Fruit fly (Drosophila melanogaster) whole organism, larva: ENCODE data around the gene CG10064.

Source experiments
- noc ChIP-seq: fragments of 200-800 bp; sonication (Bioruptor generic); optimal IDR thresholded peaks from 3 replicates; lab custom pipeline; 2019; ENCODE audit warnings: missing biosample characterization, mild to moderate bottlenecking, missing genetic modification characterization, moderate library complexity

CG10064 gene

DNA sequence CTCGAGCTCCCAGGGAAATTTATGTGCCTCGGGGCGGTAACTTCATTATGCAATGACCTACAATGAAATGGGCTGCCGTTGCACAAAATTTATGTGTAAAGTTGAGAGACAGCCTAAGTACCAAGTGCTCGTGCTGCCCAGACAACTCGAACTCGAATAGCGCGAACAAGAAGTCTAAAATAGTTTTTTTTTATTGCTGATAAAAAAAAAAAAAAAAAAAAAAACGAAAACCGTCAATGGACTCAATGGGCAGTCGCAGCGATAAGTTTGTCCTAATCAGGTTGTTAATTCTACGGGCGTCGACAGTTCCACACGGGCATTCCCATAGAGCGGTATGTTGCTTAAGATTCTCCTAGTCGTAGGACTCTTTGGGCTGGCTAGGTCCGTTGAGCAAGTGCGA, 35.1 kb downstream of the CG10064 start, which contains the start of gene CG14820:
Gene CG14820, plus strand, starts transcription at position 301 of the 400 bp plus-strand sequence.
- TF ChIP-seq noc (tag; lab: Kevin White, UChicago): no peak

DNA sequence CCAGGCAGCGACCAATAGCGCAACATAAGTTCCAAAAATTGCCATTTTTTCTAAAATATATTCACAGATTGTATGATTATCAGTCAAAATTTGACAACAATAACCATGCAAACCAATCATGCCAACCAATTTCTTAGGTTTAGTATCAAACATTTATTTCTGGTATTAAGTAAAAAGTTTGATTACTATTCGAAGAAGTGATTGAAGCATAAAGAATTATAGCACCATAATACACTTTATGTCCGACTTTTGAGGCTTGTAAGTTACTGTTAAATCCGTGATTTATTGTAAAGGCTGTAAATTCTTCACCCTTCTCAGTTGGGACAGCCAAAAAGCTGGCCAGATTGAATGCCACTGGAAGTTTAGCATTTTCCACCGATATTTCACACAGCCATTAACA, 35.8 kb downstream of the CG10064 start, which contains the start of gene CG45413:
Gene CG45413, minus strand, starts transcription at position 101 of the 400 bp plus-strand sequence.
- no peak for TF ChIP-seq noc (tag; lab: Kevin White, UChicago)

DNA sequence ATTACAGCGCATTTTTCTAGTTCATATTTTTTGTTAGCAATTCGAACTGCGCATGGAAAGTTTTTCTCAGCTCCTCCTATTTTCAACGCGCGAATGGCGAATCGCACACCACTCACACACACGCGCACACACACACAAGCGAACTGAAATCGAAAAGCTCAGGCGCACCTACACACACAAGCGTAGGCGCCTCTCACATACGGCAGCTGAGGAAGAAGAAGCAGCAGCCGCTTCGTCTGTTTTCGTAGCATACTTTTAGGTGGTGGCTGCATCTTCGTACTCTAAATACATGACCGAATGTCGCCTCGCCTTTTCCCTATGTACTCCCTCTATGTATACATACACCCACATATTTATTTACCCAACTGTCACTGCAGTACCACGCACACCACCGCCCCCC, 41.9 kb downstream of the CG10064 start:
- no peak for TF ChIP-seq noc (tag; lab: Kevin White, UChicago)

DNA sequence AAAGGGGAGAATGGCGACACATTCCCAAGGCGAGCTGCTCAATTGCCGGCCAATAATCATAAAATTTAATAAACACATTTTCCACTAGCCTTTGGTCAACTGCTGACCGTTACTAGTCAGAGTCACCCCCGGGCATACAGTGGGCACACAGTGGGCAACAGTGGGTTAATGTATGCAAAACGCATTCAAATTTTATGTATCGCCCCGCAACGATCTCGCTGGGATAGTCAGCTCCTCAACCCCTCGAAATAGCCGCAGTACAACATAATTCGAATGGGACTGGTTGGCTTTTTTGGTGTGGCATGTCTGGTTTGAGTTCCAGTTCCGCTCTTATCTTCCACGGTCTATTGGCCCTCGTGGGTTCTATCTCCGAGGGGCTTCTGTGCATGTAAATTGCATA, 48.5 kb downstream of the CG10064 start:
- no peak for TF ChIP-seq noc (tag; lab: Kevin White, UChicago)
